Fruit fly (Drosophila melanogaster) whole organism, embryonic: ENCODE results near the gene CG8379.

Source experiments
- Blimp-1 ChIP-seq: fragments of 200-800 bp; sonication (Bioruptor generic); optimal IDR thresholded peaks from 3 replicates; lab custom pipeline; 2018; ENCODE audit warnings: missing biosample characterization, missing genetic modification characterization, mild to moderate bottlenecking, moderate library complexity, missing genetic modification reagents
- BtbVII ChIP-seq: fragments of 200-800 bp; sonication (Bioruptor generic); optimal IDR thresholded peaks from 3 replicates; lab custom pipeline; 2017; ENCODE audit warnings: missing biosample characterization, mild to moderate bottlenecking, missing genetic modification characterization
- CG10654 ChIP-seq: fragments of 200-800 bp; sonication (Bioruptor generic); optimal IDR thresholded peaks from 2 replicates; lab custom pipeline; 2016; ENCODE audit warnings: missing biosample characterization, missing genetic modification characterization
- CG15011 ChIP-seq: fragments of 200-800 bp; sonication (Bioruptor generic); optimal IDR thresholded peaks from 3 replicates; lab custom pipeline; 2018; ENCODE audit warnings: missing biosample characterization, mild to moderate bottlenecking, missing genetic modification characterization
- CG1529 ChIP-seq: fragments of 200-800 bp; sonication (Bioruptor generic); optimal IDR thresholded peaks from 3 replicates; lab custom pipeline; 2018; ENCODE audit warnings: missing biosample characterization, missing genetic modification characterization
- CG15514 ChIP-seq: fragments of 200-800 bp; sonication (Bioruptor generic); optimal IDR thresholded peaks from 3 replicates; lab custom pipeline; 2017; ENCODE audit warnings: missing biosample characterization, missing genetic modification characterization, mild to moderate bottlenecking, moderate library complexity, missing genetic modification reagents
- CG17361 ChIP-seq: fragments of 200-800 bp; sonication (Bioruptor generic); IDR thresholded peaks from 3 replicates; pipeline ENCODE4 v1.3.6; 2022; ENCODE audit warnings: missing biosample characterization, missing genetic modification characterization
- CG17802 ChIP-seq: fragments of 200-800 bp; sonication (Bioruptor generic); optimal IDR thresholded peaks from 2 replicates; lab custom pipeline; 2018; ENCODE audit warnings: missing biosample characterization, mild to moderate bottlenecking, missing genetic modification characterization, moderate library complexity
- CG18599 ChIP-seq: fragments of 200-800 bp; sonication (Bioruptor generic); optimal IDR thresholded peaks from 3 replicates; lab custom pipeline; 2017; ENCODE audit warnings: missing biosample characterization, missing genetic modification characterization, mild to moderate bottlenecking, moderate library complexity, missing genetic modification reagents
- CG2120 ChIP-seq: fragments of 200-800 bp; sonication (Bioruptor generic); optimal IDR thresholded peaks from 3 replicates; lab custom pipeline; 2016; ENCODE audit warnings: missing biosample characterization, missing genetic modification characterization
- CG31388 ChIP-seq: fragments of 200-800 bp; sonication (Bioruptor generic); optimal IDR thresholded peaks from 2 replicates; lab custom pipeline; 2016; ENCODE audit warnings: missing biosample characterization, missing genetic modification characterization
- CG4360 ChIP-seq: fragments of 200-800 bp; sonication (Bioruptor generic); IDR thresholded peaks from 2 replicates; pipeline ENCODE4 v1.3.6; 2022; ENCODE audit warnings: missing biosample characterization, missing genetic modification characterization
- CG4820 ChIP-seq: fragments of 200-800 bp; sonication (Bioruptor generic); optimal IDR thresholded peaks from 3 replicates; lab custom pipeline; 2016; ENCODE audit warnings: missing biosample characterization, missing genetic modification characterization
- CG8478 ChIP-seq: fragments of >200 bp; optimal IDR thresholded peaks from 2 replicates; lab custom pipeline; 2018
- CG8944 ChIP-seq: fragments of 200-800 bp; sonication (Bioruptor generic); optimal IDR thresholded peaks from 3 replicates; lab custom pipeline; 2016; ENCODE audit warnings: missing biosample characterization, missing genetic modification characterization
- CG9609 ChIP-seq: fragments of 200-800 bp; sonication (Bioruptor generic); optimal IDR thresholded peaks from 3 replicates; lab custom pipeline; 2016; ENCODE audit warnings: missing biosample characterization, missing genetic modification characterization
- CrebB ChIP-seq: fragments of 200-800 bp; sonication (Bioruptor generic); optimal IDR thresholded peaks from 3 replicates; lab custom pipeline; 2018; ENCODE audit warnings: missing biosample characterization, mild to moderate bottlenecking, missing genetic modification characterization
- Dfd ChIP-seq, 2 experiments: fragments of >200 bp; optimal IDR thresholded peaks; 2 replicates each; lab custom pipeline; 2017; ENCODE audit warnings: missing biosample characterization in 2 of 2, missing genetic modification characterization in 2 of 2
- Eip74EF ChIP-seq, 2 experiments: fragments of 200-800 bp in 1 of 2; fragments of >200 bp in 1 of 2; sonication (Bioruptor generic) in 1 of 2; optimal IDR thresholded peaks; 2 replicates each; lab custom pipeline; 2017 to 2019; ENCODE audit warnings: missing biosample characterization in 2 of 2, missing genetic modification characterization in 2 of 2, mild to moderate bottlenecking in 1 of 2, moderate library complexity in 1 of 2
- Fer1 ChIP-seq: fragments of 200-800 bp; sonication (Bioruptor generic); optimal IDR thresholded peaks from 2 replicates; lab custom pipeline; 2017; ENCODE audit warnings: missing biosample characterization, mild to moderate bottlenecking, missing genetic modification characterization
- HmgZ ChIP-seq: fragments of 200-800 bp; sonication (Bioruptor generic); optimal IDR thresholded peaks from 2 replicates; lab custom pipeline; 2018; ENCODE audit warnings: missing biosample characterization, mild to moderate bottlenecking, missing genetic modification characterization
- Hmx ChIP-seq: fragments of 200-800 bp; sonication (Bioruptor generic); optimal IDR thresholded peaks from 2 replicates; lab custom pipeline; 2016; ENCODE audit warnings: missing biosample characterization, missing genetic modification characterization
- Lhr ChIP-seq: fragments of 200-800 bp; sonication (Bioruptor generic); optimal IDR thresholded peaks from 3 replicates; lab custom pipeline; 2017; ENCODE audit warnings: mild to moderate bottlenecking, missing biosample characterization, missing genetic modification reagents, missing genetic modification characterization
- Mes4 ChIP-seq: fragments of 200-800 bp; sonication (Bioruptor generic); optimal IDR thresholded peaks from 2 replicates; lab custom pipeline; 2016; ENCODE audit warnings: missing biosample characterization, missing genetic modification characterization
- NC2α ChIP-seq: fragments of 200-800 bp; sonication (Bioruptor generic); optimal IDR thresholded peaks from 2 replicates; lab custom pipeline; 2016; ENCODE audit warnings: missing biosample characterization, missing genetic modification characterization
- Nf-YC ChIP-seq: fragments of 200-800 bp; optimal IDR thresholded peaks from 3 replicates; lab custom pipeline; 2019; ENCODE audit warnings: missing biosample characterization, mild to moderate bottlenecking, missing genetic modification characterization, moderate library complexity
- ab ChIP-seq: fragments of 200-800 bp; sonication (Bioruptor generic); optimal IDR thresholded peaks from 2 replicates; lab custom pipeline; 2016; ENCODE audit warnings: missing biosample characterization, missing genetic modification characterization
- ara ChIP-seq: fragments of 200-800 bp; sonication (Bioruptor generic); IDR thresholded peaks from 2 replicates; pipeline ENCODE4 v1.3.6; 2022; ENCODE audit warnings: missing biosample characterization, missing genetic modification characterization
- bcd ChIP-seq: fragments of 200-800 bp; sonication (Bioruptor generic); optimal IDR thresholded peaks from 2 replicates; lab custom pipeline; 2017; ENCODE audit warnings: missing biosample characterization, mild to moderate bottlenecking, missing genetic modification characterization
- caup ChIP-seq: fragments of 200-800 bp; sonication (Bioruptor generic); optimal IDR thresholded peaks from 3 replicates; lab custom pipeline; 2017; ENCODE audit warnings: missing biosample characterization, mild to moderate bottlenecking, missing genetic modification characterization, moderate library complexity; ENCODE audit not compliant: severe bottlenecking
- da ChIP-seq: fragments of 200-800 bp; sonication (Bioruptor generic); optimal IDR thresholded peaks from 2 replicates; lab custom pipeline; 2016; ENCODE audit warnings: missing biosample characterization, missing genetic modification characterization
- eyg ChIP-seq: fragments of 200-800 bp; sonication (Bioruptor generic); optimal IDR thresholded peaks from 3 replicates; lab custom pipeline; 2016; ENCODE audit warnings: missing biosample characterization, missing genetic modification characterization
- fd102C ChIP-seq: fragments of 200-800 bp; sonication (Bioruptor generic); optimal IDR thresholded peaks from 2 replicates; lab custom pipeline; 2018; ENCODE audit warnings: missing biosample characterization, mild to moderate bottlenecking, missing genetic modification characterization, moderate library complexity
- fru ChIP-seq: fragments of >200 bp; optimal IDR thresholded peaks from 2 replicates; lab custom pipeline; 2017
- gce ChIP-seq: fragments of 200-800 bp; sonication (Bioruptor generic); IDR thresholded peaks from 3 replicates; pipeline ENCODE4 v1.3.6; 2022; ENCODE audit warnings: missing biosample characterization, missing genetic modification characterization
- grau ChIP-seq: fragments of 200-800 bp; optimal IDR thresholded peaks from 3 replicates; lab custom pipeline; 2019; ENCODE audit warnings: missing biosample characterization, mild to moderate bottlenecking, missing genetic modification characterization, moderate library complexity
- ken ChIP-seq: fragments of 200-800 bp; sonication (Bioruptor generic); IDR thresholded peaks from 3 replicates; pipeline ENCODE4 v1.3.6; 2022; ENCODE audit warnings: missing biosample characterization, missing genetic modification characterization
- kni ChIP-seq: fragments of 200-800 bp; sonication (Bioruptor generic); optimal IDR thresholded peaks from 3 replicates; lab custom pipeline; 2017; ENCODE audit warnings: mild to moderate bottlenecking, missing biosample characterization, missing genetic modification reagents, missing genetic modification characterization
- lbe ChIP-seq: fragments of 200-800 bp; sonication (Bioruptor generic); optimal IDR thresholded peaks from 2 replicates; lab custom pipeline; 2016; ENCODE audit warnings: missing biosample characterization, mild to moderate bottlenecking, missing genetic modification characterization
- mld ChIP-seq: fragments of 200-800 bp; sonication (Bioruptor generic); IDR thresholded peaks from 3 replicates; pipeline ENCODE4 v1.3.6; 2022; ENCODE audit warnings: missing biosample characterization, missing genetic modification characterization; ENCODE audit not compliant: partially characterized antibody
- nerfin-2 ChIP-seq: fragments of 200-800 bp; sonication (Bioruptor generic); IDR thresholded peaks from 2 replicates; pipeline ENCODE4 v1.3.6; 2022; ENCODE audit warnings: missing biosample characterization, missing genetic modification characterization; ENCODE audit not compliant: partially characterized antibody
- pho ChIP-seq: fragments of 200-800 bp; sonication (Bioruptor generic); optimal IDR thresholded peaks from 2 replicates; lab custom pipeline; 2016; ENCODE audit warnings: missing biosample characterization, missing genetic modification characterization
- rib ChIP-seq: fragments of 200-800 bp; sonication (Bioruptor generic); IDR thresholded peaks from 2 replicates; pipeline ENCODE4 v1.3.6; 2022; ENCODE audit warnings: missing biosample characterization, missing genetic modification characterization
- salm ChIP-seq: fragments of 200-800 bp; sonication (Bioruptor generic); optimal IDR thresholded peaks from 2 replicates; lab custom pipeline; 2018; ENCODE audit warnings: missing biosample characterization, mild to moderate bottlenecking, missing genetic modification characterization
- sens ChIP-seq: fragments of 200-800 bp; sonication (Bioruptor generic); peaks from one replicate; lab custom pipeline; 2016; ENCODE audit warnings: missing biosample characterization, missing genetic modification characterization
- sim ChIP-seq: fragments of 200-800 bp; sonication (Bioruptor generic); IDR thresholded peaks from 2 replicates; pipeline ENCODE4 v1.3.6; 2022; ENCODE audit warnings: missing biosample characterization, missing genetic modification characterization
- sna ChIP-seq: fragments of 200-800 bp; sonication (Bioruptor generic); IDR thresholded peaks from 2 replicates; pipeline ENCODE4 v1.3.6; 2022; ENCODE audit warnings: missing biosample characterization, missing genetic modification characterization; ENCODE audit not compliant: partially characterized antibody
- sqz ChIP-seq: fragments of 200-800 bp; sonication (Bioruptor generic); optimal IDR thresholded peaks from 3 replicates; lab custom pipeline; 2018; ENCODE audit warnings: missing biosample characterization, mild to moderate bottlenecking, missing genetic modification characterization
- ssp ChIP-seq: fragments of 200-800 bp; sonication (Bioruptor generic); IDR thresholded peaks from 2 replicates; pipeline ENCODE4 v1.3.6; 2022; ENCODE audit warnings: missing biosample characterization, missing genetic modification characterization
- stc ChIP-seq: fragments of 200-800 bp; sonication (Bioruptor generic); IDR thresholded peaks from 2 replicates; pipeline ENCODE4 v1.3.6; 2022; ENCODE audit warnings: missing biosample characterization, missing genetic modification characterization

Gene CG8379

DNA sequence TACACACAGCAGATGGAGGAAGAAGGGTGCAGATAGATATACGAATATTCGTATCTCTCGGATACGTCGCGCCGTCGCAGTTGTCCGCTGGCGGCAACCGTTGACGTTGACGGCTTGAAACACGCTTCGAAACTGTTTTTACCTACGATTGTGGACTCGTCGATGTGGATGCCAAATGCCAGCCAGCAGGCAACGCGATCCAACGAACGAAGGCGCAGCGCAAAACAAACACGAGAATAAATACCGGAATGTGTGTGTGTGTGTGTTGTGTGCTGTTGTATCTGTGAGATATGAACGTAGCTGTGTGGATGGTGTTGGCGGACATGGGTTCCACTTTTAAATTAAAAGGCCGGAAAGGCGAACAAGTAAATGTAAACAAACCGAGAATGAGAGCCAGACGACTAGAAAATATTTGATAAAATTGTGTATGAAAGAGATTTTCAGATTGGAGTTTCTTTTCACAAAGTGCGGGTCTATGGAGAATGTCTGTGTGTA is 22.0 kb downstream of the CG8379 start (continued):
- TF ChIP-seq nerfin-2 (GFP tag; lab: Robert Waterston, UW) (no peak), HmgZ (tag; lab: Kevin White, UChicago) (peak; percentile 75), Nf-YC (peak; percentile 53), CG17361 (GFP tag; lab: Robert Waterston, UW) (peak; percentile 20; the same call in 1 of the 3 replicates), Hmx (GFP tag; lab: Kevin White, UChicago) (no peak), rib (GFP tag; lab: Robert Waterston, UW) (peak; percentile 50), BtbVII (GFP tag; lab: Kevin White, UChicago) (peak; percentile 69), pho (GFP tag; lab: Kevin White, UChicago) (peak; percentile 36), Blimp-1 (GFP tag; lab: Kevin White, UChicago) (peak; percentile 55), CG10654 (GFP tag; lab: Kevin White, UChicago) (no peak), sqz (peak; percentile 40), salm (tag; lab: Kevin White, UChicago) (peak; percentile 37), CG2120 (GFP tag; lab: Kevin White, UChicago) (peak; percentile 52), CG15011 (GFP tag; lab: Kevin White, UChicago) (peak; percentile 12), ken (GFP tag; lab: Robert Waterston, UW) (no peak), sens (GFP tag; lab: Kevin White, UChicago) (peak; percentile 90), CG17802 (no peak), CG4820 (GFP tag; lab: Kevin White, UChicago) (no peak), ssp (no peak), da (GFP tag; lab: Kevin White, UChicago) (no peak), fd102C (GFP tag; lab: Kevin White, UChicago) (peak; percentile 36), ab (GFP tag; lab: Kevin White, UChicago) (no peak), eyg (GFP tag; lab: Kevin White, UChicago) (peak; percentile 39), ara (peak; percentile 45; the same call in 1 of the 2 replicates), CG31388 (GFP tag; lab: Kevin White, UChicago) (no peak), CG1529 (GFP tag; lab: Kevin White, UChicago) (peak; percentile 65), Fer1 (peak; percentile 75), CG4360 (GFP tag; lab: Robert Waterston, UW) (0 out of 2 replicates have a peak, but pooled peaks have one; percentile 43), gce (peak; percentile 41; the same call in 2 of the 3 replicates), sna (peak; percentile 47; the same call in 1 of the 2 replicates), NC2α (GFP tag; lab: Kevin White, UChicago) (peak; percentile 51), sim (GFP tag; lab: Robert Waterston, UW) (0 out of 2 replicates have a peak, but pooled peaks have one; percentile 12), CrebB (tag; lab: Kevin White, UChicago) (peak; percentile 85), fru (no peak), CG8478 (lab: Kevin White, UChicago) (no peak), Eip74EF (GFP tag; optimal IDR thresholded peaks at IDR 0.05; lab: Kevin White, UChicago) (peak in 1 of 2 experiments; percentile 78), CG9609 (GFP tag; lab: Kevin White, UChicago) (no peak), Dfd (GFP tag; optimal IDR thresholded peaks at IDR 0.05; lab: Kevin White, UChicago) (no peak), Lhr (GFP tag; lab: Kevin White, UChicago) (no peak), grau (tag; lab: Kevin White, UChicago) (peak; percentile 52), caup (GFP tag; lab: Kevin White, UChicago) (peak; percentile 75), lbe (peak; percentile 23), CG8944 (GFP tag; lab: Kevin White, UChicago) (no peak), CG18599 (GFP tag; lab: Kevin White, UChicago) (peak; percentile 57), Mes4 (GFP tag; lab: Kevin White, UChicago) (peak; percentile 61), CG15514 (GFP tag; lab: Kevin White, UChicago) (peak; percentile 80), kni (GFP tag; lab: Kevin White, UChicago) (peak; percentile 94), bcd (GFP tag; lab: Kevin White, UChicago) (peak; percentile 20), mld (GFP tag; lab: Robert Waterston, UW) (peak; percentile 22; the same call in 1 of the 3 replicates), stc (peak; percentile 49; the same call in 1 of the 2 replicates)
